Worm (Caenorhabditis elegans) whole organism, L1 larva: Measurements from ENCODE around the gene cyl-1.

Experiments
- aha-1 ChIP-seq: fragments of 150-350 bp; optimal IDR thresholded peaks from 2 replicates; lab custom pipeline; 2014; ENCODE audit warnings: missing biosample characterization, missing genetic modification characterization
- ama-1 ChIP-seq: fragments of 150-350 bp; optimal IDR thresholded peaks from 2 replicates; lab custom pipeline; 2014
- ceh-82 ChIP-seq, 3 experiments: fragments of 150-350 bp in 1 of 3; sonication (generic microtip) in 2 of 3; optimal IDR thresholded peaks; 2 replicates each; lab custom pipeline; 2014 to 2017; ENCODE audit warnings: missing biosample characterization in 3 of 3, missing genetic modification characterization in 3 of 3
- dsc-1 ChIP-seq: sonication (generic microtip); optimal IDR thresholded peaks from 2 replicates; lab custom pipeline; 2016; ENCODE audit warnings: mild to moderate bottlenecking, missing genetic modification characterization, missing compliant biosample characterization
- mab-9 ChIP-seq: fragments of 200-800 bp; sonication (Bioruptor generic); IDR thresholded peaks from 2 replicates; pipeline ENCODE4 v1.3.6; 2022; ENCODE audit warnings: missing genetic modification reagents, missing genetic modification characterization, missing compliant biosample characterization
- nhr-47 ChIP-seq: sonication (generic microtip); optimal IDR thresholded peaks from 2 replicates; lab custom pipeline; 2016; ENCODE audit warnings: mild to moderate bottlenecking, missing genetic modification characterization, moderate library complexity, missing compliant biosample characterization
- nhr-90 ChIP-seq: sonication (generic microtip); optimal IDR thresholded peaks from 2 replicates; lab custom pipeline; 2016; ENCODE audit warnings: mild to moderate bottlenecking, missing genetic modification characterization, missing compliant biosample characterization; ENCODE audit not compliant: poor library complexity
- rnt-1 ChIP-seq: sonication (generic microtip); optimal IDR thresholded peaks from 2 replicates; lab custom pipeline; 2016; ENCODE audit warnings: mild to moderate bottlenecking, missing genetic modification characterization, moderate library complexity, missing compliant biosample characterization
- sup-37 ChIP-seq: fragments of 200-800 bp; sonication (Bioruptor generic); optimal IDR thresholded peaks from 2 replicates; lab custom pipeline; 2018; ENCODE audit warnings: mild to moderate bottlenecking, missing genetic modification characterization, missing compliant biosample characterization
- tlp-1 ChIP-seq: fragments of 150-350 bp; optimal IDR thresholded peaks from 2 replicates; lab custom pipeline; 2014; ENCODE audit warnings: missing biosample characterization, missing genetic modification characterization
- unc-30 ChIP-seq: sonication (generic microtip); optimal IDR thresholded peaks from 2 replicates; lab custom pipeline; 2017; ENCODE audit warnings: missing biosample characterization, missing genetic modification characterization

- TF ChIP-seq nhr-47 (no peak), nhr-90 (tag; lab: Kevin White, UChicago) (no peak), ceh-82 (tag; optimal IDR thresholded peaks at IDR 0.05; lab: Kevin White, UChicago) (no peak), sup-37 (GFP tag; lab: Kevin White, UChicago) (no peak), dsc-1 (tag; lab: Kevin White, UChicago) (no peak), rnt-1 (no peak), tlp-1 (no peak), unc-30 (tag; lab: Kevin White, UChicago) (no peak), aha-1 (tag; lab: Kevin White, UChicago) (no peak), ama-1 (lab: Kevin White, UChicago) (no peak), mab-9 (GFP tag; lab: Robert Waterston, UW) (no peak)
Measured at ce11 chrV:11943737-11944136, 49.8 kb downstream of the cyl-1 start.
